Worm (Caenorhabditis elegans): ENCODE results near the gene smex-1.

DNA sequence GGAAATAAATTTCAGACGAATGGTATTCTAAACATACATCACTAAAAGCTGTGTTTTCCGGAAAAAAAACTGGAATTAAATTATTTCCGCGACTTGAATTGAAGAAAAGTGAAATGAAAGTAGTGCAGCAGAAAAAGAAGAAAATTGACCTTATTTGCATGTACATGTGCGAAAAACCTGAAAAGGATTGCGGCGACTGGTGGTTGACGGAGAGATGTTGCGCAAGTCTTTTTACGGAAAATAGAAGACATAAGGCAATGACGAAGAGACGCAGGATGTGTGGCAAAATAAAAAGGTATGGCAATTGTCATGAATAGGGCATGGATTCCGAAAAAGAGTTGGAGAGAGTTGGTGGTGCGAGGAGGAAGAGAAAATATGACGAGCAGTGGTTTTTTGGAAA is 40.8 kb downstream of the smex-1 start:
- TF ChIP-seq him-1 (tag; optimal IDR thresholded peaks at IDR 0.05) = no peak
- no peak for TF ChIP-seq dao-5 (tag; optimal IDR thresholded peaks at IDR 0.05)
